Worm (Caenorhabditis elegans) whole organism, midembryonic: Measurements from ENCODE around the gene epg-7.

Experiments used
- T22C8.4 ChIP-seq: fragments of 200-800 bp; sonication (Bioruptor generic); IDR thresholded peaks from 2 replicates; pipeline ENCODE4 v1.3.6; 2022; ENCODE audit warnings: missing genetic modification characterization, missing compliant biosample characterization
- cog-1 ChIP-seq: sonication (generic microtip); optimal IDR thresholded peaks from 2 replicates; lab custom pipeline; 2016; ENCODE audit warnings: missing genetic modification characterization, missing compliant biosample characterization
- flt-1 ChIP-seq: fragments of 200-800 bp; sonication (Bioruptor generic); IDR thresholded peaks from 2 replicates; pipeline ENCODE4 v1.3.6; 2022; ENCODE audit warnings: missing genetic modification characterization, missing compliant biosample characterization
- klf-2 ChIP-seq: fragments of 200-800 bp; sonication (Bioruptor generic); conservative IDR thresholded peaks from 2 replicates; pipeline ENCODE4 v1.3.6; 2022; ENCODE audit warnings: missing genetic modification reagents, missing genetic modification characterization, missing compliant biosample characterization
- med-1 ChIP-seq: sonication (generic microtip); optimal IDR thresholded peaks from 2 replicates; lab custom pipeline; 2017; ENCODE audit warnings: missing genetic modification characterization, mild to moderate bottlenecking, missing compliant biosample characterization, antibody characterized with exemption, missing genetic modification reagents; ENCODE audit not compliant: insufficient read depth
- ref-1 ChIP-seq: fragments of 200-800 bp; sonication (Bioruptor generic); conservative IDR thresholded peaks from 2 replicates; pipeline ENCODE4 v1.3.6; 2022; ENCODE audit warnings: missing genetic modification reagents, missing genetic modification characterization, missing compliant biosample characterization
- tab-1 ChIP-seq: fragments of 200-800 bp; sonication (Bioruptor generic); IDR thresholded peaks from 2 replicates; pipeline ENCODE4 v1.3.6; 2022; ENCODE audit warnings: missing genetic modification characterization, missing compliant biosample characterization
- ztf-23 ChIP-seq: fragments of 200-800 bp; sonication (Bioruptor generic); IDR thresholded peaks from 2 replicates; pipeline ENCODE4 v1.3.6; 2022; ENCODE audit warnings: missing genetic modification reagents, missing genetic modification characterization, missing compliant biosample characterization
- ztf-29 ChIP-seq: fragments of 200-800 bp; sonication (Bioruptor generic); IDR thresholded peaks from 2 replicates; pipeline ENCODE4 v1.3.6; 2022; ENCODE audit warnings: missing genetic modification reagents, missing genetic modification characterization, missing compliant biosample characterization

Gene epg-7

DNA sequence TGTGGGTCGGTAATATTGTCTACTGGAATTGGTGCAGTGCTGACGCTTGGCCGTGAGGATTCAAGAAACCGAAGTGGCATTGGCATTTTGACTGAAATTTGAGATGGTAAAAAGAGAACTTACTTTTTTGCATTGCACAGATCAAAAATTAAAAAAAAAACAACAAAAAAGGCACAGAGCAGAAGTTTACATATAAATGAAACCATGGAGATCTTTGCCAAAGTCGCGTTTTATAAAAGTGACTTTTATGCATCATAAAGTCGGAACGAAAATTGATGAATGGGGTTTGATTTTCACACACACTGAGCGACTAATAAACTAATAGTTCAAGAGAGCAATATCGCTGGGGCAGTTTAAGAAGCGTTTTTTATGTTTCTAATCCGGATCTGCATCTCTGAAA is 12.2 kb upstream of the epg-7 start, which contains the start of gene T08A9.13:
Gene T08A9.13, minus strand, starts transcription at position 101 of the 400 bp plus-strand sequence.
- no peak for TF ChIP-seq flt-1

DNA sequence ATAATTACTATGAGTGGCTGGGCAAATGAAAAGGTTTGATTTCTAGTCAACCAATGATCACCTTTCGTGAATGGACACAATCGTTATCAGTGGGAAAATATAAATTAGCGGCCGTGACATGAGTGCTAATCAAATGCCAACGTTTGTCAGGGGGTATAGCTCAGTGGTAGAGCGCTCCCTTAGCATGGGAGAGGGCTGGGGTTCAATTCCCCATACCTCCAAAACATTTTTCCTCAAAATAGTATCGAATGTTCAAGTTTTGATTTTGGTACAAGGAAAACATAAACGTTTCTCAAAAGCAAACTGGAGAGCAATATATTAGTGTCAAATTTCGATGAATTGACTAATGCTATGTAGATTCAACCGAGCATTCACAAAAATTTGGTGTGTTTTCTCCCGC is 10.9 kb upstream of the epg-7 start:
- TF ChIP-seq T22C8.4, result no peak
- TF ChIP-seq med-1 (GFP tag; lab: Kevin White, UChicago), result no peak
- no peak for TF ChIP-seq cog-1 (tag; lab: Kevin White, UChicago)
- peak; percentile 65; the same call in 1 of the 2 replicates for TF ChIP-seq tab-1 (GFP tag; lab: Robert Waterston, UW)
- peak; percentile 56; the same call in 1 of the 2 replicates for TF ChIP-seq ztf-23
- 0 out of 2 replicates have a peak, but pooled peaks have one; percentile 52 for TF ChIP-seq ref-1 (GFP tag; lab: Robert Waterston, UW)
- TF ChIP-seq flt-1, result no peak

DNA sequence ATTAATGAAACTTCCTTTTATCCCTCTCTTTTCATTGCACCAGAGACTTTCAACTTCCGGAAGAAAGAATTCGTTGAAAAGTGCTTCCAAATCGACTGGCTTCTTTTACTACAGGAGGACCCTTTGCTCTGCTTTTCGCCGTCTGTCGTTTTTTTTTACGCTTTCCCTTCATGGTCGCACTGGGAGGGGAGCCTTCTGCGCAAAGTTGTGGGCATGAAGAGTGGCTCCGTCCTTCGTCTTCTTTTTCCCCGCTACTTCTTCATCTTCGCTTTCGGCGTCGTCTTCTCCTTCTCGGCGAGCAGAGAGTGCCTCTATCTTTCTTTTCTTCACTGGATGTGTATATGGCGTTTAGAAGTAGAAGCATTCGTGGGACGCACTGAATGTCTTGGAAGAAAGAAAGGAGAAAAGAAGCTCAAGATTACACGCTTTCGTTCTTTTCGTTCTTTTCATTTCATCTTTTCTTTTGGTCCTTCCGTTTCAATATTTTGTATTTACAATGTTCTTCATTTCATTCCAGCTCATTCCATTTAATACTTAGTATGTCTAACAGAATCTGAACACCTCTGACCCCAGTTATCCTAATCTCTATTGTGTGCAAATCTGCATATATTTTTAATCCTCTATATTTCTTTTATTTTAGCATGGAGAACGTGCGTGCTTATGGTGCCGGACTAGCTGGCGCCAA is 7.4 kb upstream of the epg-7 start, which contains the start of gene sng-1:
Gene sng-1, plus strand, starts transcription at position 635 of the 685 bp plus-strand sequence.
- TF ChIP-seq tab-1 (GFP tag; lab: Robert Waterston, UW), result no peak

DNA sequence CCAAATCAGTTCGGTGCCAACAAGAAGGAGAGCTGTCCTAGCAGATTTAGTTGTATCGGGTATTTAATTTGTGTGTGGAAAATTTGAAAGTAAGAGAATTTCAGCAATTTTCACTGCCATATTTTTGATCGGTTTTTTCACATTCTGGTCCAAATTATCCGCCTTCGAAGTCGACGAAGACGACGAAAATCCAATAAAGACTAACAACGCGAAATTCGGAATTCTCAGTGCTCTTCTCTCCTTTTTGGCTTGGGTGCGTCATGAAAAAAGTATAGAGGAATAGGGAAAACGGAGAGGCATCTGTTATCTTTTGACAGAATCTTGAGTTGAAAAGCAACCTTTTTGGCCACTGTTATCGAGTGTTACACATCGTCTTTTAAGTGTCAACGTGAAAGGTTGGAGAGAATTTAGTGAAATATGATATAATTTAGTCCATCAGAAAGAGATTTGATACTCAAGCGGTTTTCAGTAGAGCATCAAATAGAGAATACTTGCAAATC is 6.4 kb upstream of the epg-7 start:
- TF ChIP-seq cog-1 (tag; lab: Kevin White, UChicago), result no peak
- TF ChIP-seq ztf-29 (GFP tag; lab: Robert Waterston, UW), result no peak
- TF ChIP-seq klf-2 (GFP tag; lab: Robert Waterston, UW), result no peak
- TF ChIP-seq ztf-23, result no peak
- TF ChIP-seq T22C8.4, result no peak
- no peak for TF ChIP-seq ref-1 (GFP tag; lab: Robert Waterston, UW)
- no peak for TF ChIP-seq flt-1
- no peak for TF ChIP-seq tab-1 (GFP tag; lab: Robert Waterston, UW)
- no peak for TF ChIP-seq med-1 (GFP tag; lab: Kevin White, UChicago)

DNA sequence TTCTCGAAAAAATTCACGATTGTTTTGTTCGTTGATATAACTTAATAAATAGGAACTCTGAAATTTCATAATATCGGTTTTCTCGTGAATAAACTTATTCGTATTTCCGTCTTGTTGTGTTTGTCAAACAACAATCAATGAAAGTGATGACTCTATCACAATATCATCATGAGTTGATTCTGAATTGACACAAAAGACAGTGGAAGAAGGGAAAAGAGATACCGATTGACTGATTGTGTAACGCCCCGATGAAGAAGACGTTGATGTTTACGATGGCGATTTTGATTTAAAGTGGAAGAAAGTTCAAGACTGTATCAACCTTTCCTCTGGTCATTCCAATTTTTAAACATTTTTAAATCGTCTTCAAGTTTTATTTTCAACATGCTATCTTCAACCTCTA is 4.9 kb upstream of the epg-7 start, which contains the start of gene ttr-59:
Gene ttr-59, plus strand, starts transcription at position 218 of the 400 bp plus-strand sequence.
- TF ChIP-seq flt-1 (no peak), cog-1 (tag; lab: Kevin White, UChicago) (no peak), T22C8.4 (no peak), klf-2 (GFP tag; lab: Robert Waterston, UW) (no peak), med-1 (GFP tag; lab: Kevin White, UChicago) (no peak), tab-1 (GFP tag; lab: Robert Waterston, UW) (no peak), ztf-23 (no peak), ref-1 (GFP tag; lab: Robert Waterston, UW) (no peak), ztf-29 (GFP tag; lab: Robert Waterston, UW) (no peak)

DNA sequence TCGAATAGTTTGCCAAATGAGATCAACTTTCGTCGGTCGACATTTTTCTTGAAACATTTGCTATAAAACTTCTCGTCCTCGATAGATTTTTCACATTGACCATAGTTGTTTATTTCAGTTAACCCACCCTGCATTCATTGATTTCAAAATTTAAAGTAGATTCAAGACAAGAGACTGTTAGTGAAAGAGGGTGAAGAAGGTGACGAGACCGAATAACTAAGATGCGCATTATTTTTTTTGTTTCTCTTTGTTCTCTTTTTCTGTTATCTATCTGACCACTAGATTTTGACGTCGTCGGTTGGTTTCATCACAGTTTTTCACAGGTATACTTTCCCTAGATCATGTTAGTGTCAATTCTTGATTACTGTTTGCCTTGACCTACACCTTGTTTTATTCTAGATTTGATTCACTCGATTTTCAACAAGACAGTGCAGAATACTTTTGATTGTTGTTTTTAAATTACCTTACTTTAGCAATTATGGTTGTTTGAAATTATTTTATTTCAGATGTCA is 3.8 kb upstream of the epg-7 start, which contains the start of gene ttr-30:
Gene ttr-30, plus strand, starts transcription at position 265 of the 512 bp plus-strand sequence.
- no peak for TF ChIP-seq T22C8.4
- no peak for TF ChIP-seq ztf-29 (GFP tag; lab: Robert Waterston, UW)
- no peak for TF ChIP-seq ztf-23
- TF ChIP-seq flt-1, result no peak
- no peak for TF ChIP-seq cog-1 (tag; lab: Kevin White, UChicago)
- no peak for TF ChIP-seq med-1 (GFP tag; lab: Kevin White, UChicago)
- TF ChIP-seq klf-2 (GFP tag; lab: Robert Waterston, UW), result no peak

DNA sequence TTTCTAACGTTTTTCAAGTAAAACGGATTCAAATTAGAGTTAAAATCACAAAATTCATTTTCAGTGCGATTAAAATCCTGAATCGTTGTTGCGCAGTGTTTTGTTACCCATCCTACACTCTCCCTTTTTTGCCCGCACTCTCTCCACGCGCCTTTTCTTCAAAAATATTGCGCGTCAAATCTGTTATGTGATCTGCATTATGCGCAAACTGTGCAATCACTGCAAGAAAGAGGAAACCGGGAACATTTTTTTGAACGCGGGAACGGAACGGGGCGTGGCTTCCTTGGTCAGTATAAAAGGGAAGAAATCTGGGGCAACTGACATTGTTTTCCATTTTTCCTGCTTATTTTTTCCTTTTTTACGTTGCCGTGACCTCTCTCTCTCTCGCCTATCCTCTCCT is 5.9 kb downstream of the epg-7 start:
- TF ChIP-seq flt-1 (no peak), med-1 (GFP tag; lab: Kevin White, UChicago) (no peak), tab-1 (GFP tag; lab: Robert Waterston, UW) (no peak), ztf-23 (no peak), ref-1 (GFP tag; lab: Robert Waterston, UW) (no peak), cog-1 (tag; lab: Kevin White, UChicago) (no peak), klf-2 (GFP tag; lab: Robert Waterston, UW) (no peak), ztf-29 (GFP tag; lab: Robert Waterston, UW) (no peak)

DNA sequence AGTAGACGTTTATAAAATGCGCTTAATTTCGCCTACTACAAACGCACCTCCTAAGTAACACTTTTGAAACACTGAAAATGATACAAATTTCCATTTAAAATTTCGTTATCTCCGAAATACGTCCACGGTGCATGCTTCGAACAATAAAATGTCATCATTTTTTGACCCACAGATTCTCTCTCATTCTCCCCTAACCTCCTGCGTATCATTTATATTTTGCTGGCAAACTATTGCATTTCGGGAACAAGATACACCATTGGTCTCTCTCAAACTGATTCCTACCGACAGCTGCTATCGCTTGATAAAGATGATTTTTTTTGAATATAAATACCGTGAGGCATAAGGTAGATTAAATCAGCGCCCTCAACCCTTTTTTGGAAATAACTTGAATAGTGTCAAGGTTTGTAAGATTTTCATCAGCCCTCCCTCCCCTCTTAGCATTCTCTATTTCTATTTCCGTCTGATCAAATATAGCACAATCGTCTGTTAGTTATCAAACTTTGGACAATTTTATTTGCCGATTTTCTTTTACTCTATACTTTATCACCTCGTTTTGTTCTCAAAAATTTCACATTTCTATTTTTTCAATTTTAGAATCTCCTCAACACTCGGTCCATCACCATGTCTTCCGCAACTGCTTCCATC is 6.5 kb downstream of the epg-7 start, which contains the start of gene C07D8.6:
Gene C07D8.6, plus strand, starts transcription at position 595 of the 645 bp plus-strand sequence.
- TF ChIP-seq flt-1 (no peak), med-1 (GFP tag; lab: Kevin White, UChicago) (no peak), tab-1 (GFP tag; lab: Robert Waterston, UW) (no peak), klf-2 (GFP tag; lab: Robert Waterston, UW) (no peak), T22C8.4 (no peak), ref-1 (GFP tag; lab: Robert Waterston, UW) (no peak), cog-1 (tag; lab: Kevin White, UChicago) (no peak), ztf-23 (no peak), ztf-29 (GFP tag; lab: Robert Waterston, UW) (no peak)

DNA sequence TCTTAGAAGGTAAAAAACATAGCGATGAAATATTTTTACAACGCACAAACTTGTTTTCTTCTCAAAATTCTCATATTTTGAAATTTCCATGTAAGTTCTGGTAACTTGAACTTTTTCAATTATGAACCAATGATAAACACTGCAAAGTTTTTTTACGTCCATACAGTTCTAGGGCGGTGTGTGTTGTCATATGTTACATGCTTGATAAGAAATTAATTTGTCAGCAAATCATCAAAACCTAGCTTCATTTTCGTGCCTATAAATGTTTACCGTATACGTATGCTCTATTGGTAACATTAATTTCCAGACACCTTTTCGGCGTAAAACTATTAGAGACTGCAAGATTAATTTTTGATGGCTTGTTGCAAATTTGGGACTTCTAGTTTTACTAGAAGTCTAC is 8.7 kb downstream of the epg-7 start:
- TF ChIP-seq ztf-23, result no peak

DNA sequence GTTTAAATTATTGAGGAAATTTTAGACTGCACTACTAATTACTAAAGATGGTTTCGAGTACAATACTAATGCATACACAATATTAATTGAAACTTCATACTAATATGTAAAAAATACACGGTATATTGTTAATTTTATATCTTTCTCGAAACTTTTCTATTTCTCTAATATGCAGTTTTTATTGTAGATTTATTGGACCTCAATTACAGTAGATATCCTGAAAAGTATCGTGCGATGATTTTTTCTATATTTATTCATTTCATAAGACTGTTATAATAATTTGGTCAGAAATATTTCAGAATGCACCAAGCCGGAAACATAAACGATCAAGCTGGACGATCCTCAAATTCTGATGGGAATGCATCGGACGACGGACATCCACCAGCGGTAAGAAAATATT is 9.2 kb downstream of the epg-7 start, which contains the start of gene C07D8.5:
Gene C07D8.5, plus strand, starts transcription at position 301 of the 400 bp plus-strand sequence.
- TF ChIP-seq tab-1 (GFP tag; lab: Robert Waterston, UW), result no peak
- TF ChIP-seq cog-1 (tag; lab: Kevin White, UChicago), result no peak
- no peak for TF ChIP-seq flt-1
- no peak for TF ChIP-seq ztf-23
- TF ChIP-seq med-1 (GFP tag; lab: Kevin White, UChicago), result no peak
- no peak for TF ChIP-seq ref-1 (GFP tag; lab: Robert Waterston, UW)
- no peak for TF ChIP-seq T22C8.4
- no peak for TF ChIP-seq ztf-29 (GFP tag; lab: Robert Waterston, UW)
- TF ChIP-seq klf-2 (GFP tag; lab: Robert Waterston, UW), result no peak
